Fruit fly (Drosophila melanogaster) whole organism, pupa: ENCODE results near the gene CG33723.

Source experiments
- CG12605 ChIP-seq: fragments of 200-800 bp; sonication (Bioruptor generic); IDR thresholded peaks from 2 replicates; pipeline ENCODE4 v1.3.6; 2022; ENCODE audit warnings: missing biosample characterization, missing genetic modification characterization
- CG15710 ChIP-seq: fragments of 200-800 bp; sonication (Bioruptor generic); optimal IDR thresholded peaks from 2 replicates; lab custom pipeline; 2018; ENCODE audit warnings: missing biosample characterization, mild to moderate bottlenecking, missing genetic modification characterization, moderate library complexity
- CG17806 ChIP-seq: fragments of 200-800 bp; sonication (Bioruptor generic); optimal IDR thresholded peaks from 2 replicates; lab custom pipeline; 2018; ENCODE audit warnings: missing biosample characterization, mild to moderate bottlenecking, missing genetic modification characterization, moderate library complexity
- CG32121 ChIP-seq: fragments of 200-800 bp; sonication (Bioruptor generic); IDR thresholded peaks from 2 replicates; pipeline ENCODE4 v1.3.6; 2022; ENCODE audit warnings: missing biosample characterization, missing genetic modification characterization
- EcR ChIP-seq: fragments of 200-800 bp; sonication (Bioruptor generic); optimal IDR thresholded peaks from 3 replicates; lab custom pipeline; 2019; ENCODE audit warnings: missing biosample characterization, missing genetic modification characterization, mild to moderate bottlenecking, moderate library complexity, missing genetic modification reagents
- Snoo ChIP-seq: fragments of 200-800 bp; sonication (Bioruptor generic); optimal IDR thresholded peaks from 3 replicates; lab custom pipeline; 2017; ENCODE audit warnings: missing biosample characterization, mild to moderate bottlenecking, missing genetic modification characterization, inconsistent platforms

DNA sequence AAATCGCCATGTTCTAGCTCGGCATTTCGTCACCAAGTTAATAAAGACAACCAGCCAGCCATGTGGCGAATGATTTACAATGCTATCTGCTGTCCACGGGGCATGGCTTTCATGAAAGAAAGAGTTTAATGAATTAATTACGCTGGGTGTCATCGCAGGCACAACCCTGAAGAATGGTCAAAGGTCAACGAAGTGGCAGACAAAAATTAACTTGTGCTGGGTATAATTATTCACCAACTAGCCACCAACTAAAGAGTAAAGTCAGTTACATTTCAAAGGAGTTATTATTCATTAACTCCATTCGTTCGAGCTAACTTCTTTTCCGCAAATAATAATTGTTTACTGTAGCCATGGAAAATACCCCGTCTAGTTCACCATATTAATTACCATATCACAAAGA lies 16.9 kb upstream of the CG33723 start:
- TF ChIP-seq CG15710 (tag; lab: Kevin White, UChicago) (no peak), EcR (GFP tag; lab: Kevin White, UChicago) (no peak), CG32121 (GFP tag; lab: Robert Waterston, UW) (no peak), Snoo (tag; lab: Kevin White, UChicago) (no peak), CG17806 (tag; lab: Kevin White, UChicago) (no peak), CG12605 (GFP tag; lab: Robert Waterston, UW) (no peak)
